Worm (Caenorhabditis elegans): ENCODE measurements around the gene F28C6.10.

Gene F28C6.10

DNA sequence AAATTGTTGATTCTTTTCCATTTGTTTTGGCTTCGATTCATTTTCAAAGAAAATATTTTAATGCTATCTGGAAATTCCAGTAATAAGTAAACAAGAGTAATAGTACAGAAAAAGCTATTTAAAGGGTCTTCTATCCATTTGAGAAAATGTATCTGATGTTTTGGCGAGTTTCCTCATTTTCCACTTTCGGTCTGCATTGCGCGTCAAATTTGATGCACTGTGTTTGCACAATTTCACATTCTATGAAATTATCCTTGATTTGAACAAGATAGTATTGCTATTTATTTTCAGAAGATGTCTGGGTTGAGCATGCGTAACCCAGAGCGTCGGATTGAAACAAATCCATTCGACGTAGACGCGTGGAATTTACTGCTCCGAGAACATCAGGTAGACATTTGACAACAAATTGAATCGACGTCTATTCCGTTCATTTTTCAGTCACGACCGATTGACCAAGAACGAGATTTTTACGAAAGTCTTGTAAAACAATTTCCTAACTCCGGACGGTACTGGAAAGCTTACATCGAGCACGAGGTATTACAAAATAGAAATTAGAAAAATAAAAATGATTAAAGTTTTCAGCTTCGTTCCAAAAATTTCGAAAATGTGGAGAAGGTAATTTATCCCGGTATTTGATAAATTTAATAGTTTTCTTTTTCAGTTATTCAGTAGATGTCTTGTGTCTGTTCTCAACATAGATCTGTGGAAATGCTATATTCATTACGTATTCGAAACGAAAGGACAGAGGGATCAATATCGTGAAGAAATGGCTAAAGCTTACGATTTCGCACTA, 4.0 kb upstream of the F28C6.10 start, which contains the start of gene suf-1:
TSS of gene suf-1 (plus strand) at position 280 of the 793 bp plus-strand sequence.
- no peak for TF ChIP-seq mml-1 (tag; optimal IDR thresholded peaks at IDR 0.05)
- TF ChIP-seq nhr-28 (tag; optimal IDR thresholded peaks at IDR 0.05), result no peak
- TF ChIP-seq skn-1 (tag; optimal IDR thresholded peaks at IDR 0.05), result no peak
- no peak for TF ChIP-seq egl-5 (tag; optimal IDR thresholded peaks at IDR 0.05)
- no peak for TF ChIP-seq snpc-4 (tag; optimal IDR thresholded peaks at IDR 0.05)
- TF ChIP-seq ama-1 (optimal IDR thresholded peaks at IDR 0.05), result peak; percentile 30
- TF ChIP-seq elt-3 (tag; optimal IDR thresholded peaks at IDR 0.05), result no peak
- TF ChIP-seq ceh-82 (tag; optimal IDR thresholded peaks at IDR 0.05), result peak; percentile 22
- no peak for TF ChIP-seq nhr-25 (tag; optimal IDR thresholded peaks at IDR 0.05)
- TF ChIP-seq pha-4 (tag; optimal IDR thresholded peaks at IDR 0.05), result no peak
- TF ChIP-seq ceh-9 (tag; optimal IDR thresholded peaks at IDR 0.05), result no peak
- TF ChIP-seq nhr-43 (tag; optimal IDR thresholded peaks at IDR 0.05; ENCODE audit: poor library complexity, severe bottlenecking), result no peak
- TF ChIP-seq fkh-10 (GFP tag; optimal IDR thresholded peaks at IDR 0.05), result no peak
- no peak for TF ChIP-seq zag-1 (tag; optimal IDR thresholded peaks at IDR 0.05)
- no peak for TF ChIP-seq ceh-16 (tag; optimal IDR thresholded peaks at IDR 0.05)
- TF ChIP-seq unc-62 (GFP tag; optimal IDR thresholded peaks at IDR 0.05), result no peak
- no peak for TF ChIP-seq eor-1 (tag; optimal IDR thresholded peaks at IDR 0.05)
- no peak for TF ChIP-seq unc-39 (tag; optimal IDR thresholded peaks at IDR 0.05)
- TF ChIP-seq elt-2 (tag; optimal IDR thresholded peaks at IDR 0.05), result peak; percentile 24
- TF ChIP-seq lsy-12 (tag; optimal IDR thresholded peaks at IDR 0.05), result peak; percentile 11
- no peak for TF ChIP-seq hmg-11 (tag; optimal IDR thresholded peaks at IDR 0.05)
- TF ChIP-seq ztf-11 (tag; optimal IDR thresholded peaks at IDR 0.05), result no peak
- no peak for TF ChIP-seq egl-27 (tag; optimal IDR thresholded peaks at IDR 0.05)
- no peak for TF ChIP-seq R02D3.7 (tag; optimal IDR thresholded peaks at IDR 0.05)
- no peak for TF ChIP-seq aly-2 (tag; optimal IDR thresholded peaks at IDR 0.05)
- no peak for TF ChIP-seq lin-39 (tag; optimal IDR thresholded peaks at IDR 0.05)
- TF ChIP-seq elt-1 (tag; optimal IDR thresholded peaks at IDR 0.05), result no peak
- TF ChIP-seq nfya-1 (tag; optimal IDR thresholded peaks at IDR 0.05; ENCODE audit: insufficient read depth), result no peak
- no peak for TF ChIP-seq nhr-12 (tag; optimal IDR thresholded peaks at IDR 0.05)
- no peak for TF ChIP-seq nhr-11 (tag; optimal IDR thresholded peaks at IDR 0.05)
- no peak for TF ChIP-seq ZK546.5 (tag; optimal IDR thresholded peaks at IDR 0.05)
- peak; percentile 18 for TF ChIP-seq nhr-76 (tag; optimal IDR thresholded peaks at IDR 0.05)

DNA sequence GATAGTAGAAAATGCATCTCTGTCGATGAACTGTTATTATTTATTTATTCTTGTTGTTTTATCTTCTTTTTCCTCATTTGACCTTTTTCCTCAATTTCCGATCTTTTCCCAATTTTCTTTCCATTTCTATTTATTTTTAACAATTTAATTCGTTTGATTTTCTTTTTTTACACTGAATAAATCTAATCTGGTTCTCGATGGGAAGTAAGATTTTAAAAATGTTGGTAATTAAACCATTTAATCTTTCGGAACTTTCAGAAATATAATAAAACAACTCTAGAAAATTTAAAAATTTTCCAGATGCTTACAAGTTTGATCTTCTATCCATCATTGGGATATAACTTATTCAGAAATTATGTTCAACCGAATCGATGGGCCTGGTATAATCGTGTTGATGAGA, 1.2 kb upstream of the F28C6.10 start, which contains the start of gene F28C6.8:
TSS of gene F28C6.8 (plus strand) at position 301 of the 400 bp plus-strand sequence.
- TF ChIP-seq nhr-76 (tag; optimal IDR thresholded peaks at IDR 0.05) (no peak), mdl-1 (tag; optimal IDR thresholded peaks at IDR 0.05) (no peak), hmg-11 (tag; optimal IDR thresholded peaks at IDR 0.05) (no peak), nhr-25 (tag; optimal IDR thresholded peaks at IDR 0.05) (no peak), unc-62 (GFP tag; optimal IDR thresholded peaks at IDR 0.05) (no peak), elt-2 (tag; optimal IDR thresholded peaks at IDR 0.05) (no peak), nhr-28 (tag; optimal IDR thresholded peaks at IDR 0.05) (no peak), eor-1 (tag; optimal IDR thresholded peaks at IDR 0.05) (no peak), nhr-77 (tag; optimal IDR thresholded peaks at IDR 0.05) (no peak), ceh-9 (tag; optimal IDR thresholded peaks at IDR 0.05) (no peak), R02D3.7 (tag; optimal IDR thresholded peaks at IDR 0.05) (no peak), tbx-2 (tag; optimal IDR thresholded peaks at IDR 0.05) (no peak), nhr-11 (tag; optimal IDR thresholded peaks at IDR 0.05) (no peak), ztf-11 (tag; optimal IDR thresholded peaks at IDR 0.05) (no peak), lin-39 (tag; optimal IDR thresholded peaks at IDR 0.05) (no peak), elt-3 (tag; optimal IDR thresholded peaks at IDR 0.05) (no peak)

DNA sequence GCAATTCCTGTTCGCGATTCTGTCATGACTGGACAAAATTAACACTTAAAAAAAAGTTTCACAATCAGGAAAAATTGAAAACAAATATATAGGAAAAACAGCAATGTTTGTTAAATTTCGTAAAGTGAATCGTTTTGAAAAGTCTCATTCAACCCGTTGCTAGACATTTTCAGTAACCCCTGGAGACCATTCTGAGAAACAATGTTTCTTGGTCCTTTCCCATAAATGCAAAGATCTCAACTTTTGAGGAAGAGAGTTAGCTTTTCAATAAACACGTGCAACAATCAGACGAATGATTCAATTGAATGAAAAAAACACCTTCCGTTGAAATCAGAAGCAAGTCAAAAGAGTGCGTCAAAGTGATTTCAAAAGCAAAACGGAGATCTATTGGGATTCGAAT, 2.3 kb downstream of the F28C6.10 start, which contains the start of gene F28C6.9:
TSS of gene F28C6.9 (minus strand) at position 101 of the 400 bp plus-strand sequence.
- TF ChIP-seq ceh-16 (tag; optimal IDR thresholded peaks at IDR 0.05) (no peak), fkh-10 (GFP tag; optimal IDR thresholded peaks at IDR 0.05) (no peak), ztf-11 (tag; optimal IDR thresholded peaks at IDR 0.05) (no peak), daf-12 (tag; optimal IDR thresholded peaks at IDR 0.05) (no peak), aly-2 (tag; optimal IDR thresholded peaks at IDR 0.05) (no peak), unc-39 (tag; optimal IDR thresholded peaks at IDR 0.05) (no peak), snpc-4 (tag; optimal IDR thresholded peaks at IDR 0.05) (no peak), nhr-77 (tag; optimal IDR thresholded peaks at IDR 0.05) (no peak), ceh-82 (tag; optimal IDR thresholded peaks at IDR 0.05) (no peak), ZK546.5 (tag; optimal IDR thresholded peaks at IDR 0.05) (no peak), nhr-23 (tag; optimal IDR thresholded peaks at IDR 0.05) (no peak), mml-1 (tag; optimal IDR thresholded peaks at IDR 0.05) (no peak), elt-3 (tag; optimal IDR thresholded peaks at IDR 0.05) (no peak), nhr-25 (tag; optimal IDR thresholded peaks at IDR 0.05) (no peak), nhr-28 (tag; optimal IDR thresholded peaks at IDR 0.05) (no peak)
